Worm (Caenorhabditis elegans): ENCODE data around the gene enpl-1.

The enpl-1 gene

ce11 chrIV:11146962-11147470 is 27.9 kb downstream of the enpl-1 start, which contains the start of gene pigq-1 (continued):
- TF ChIP-seq bed-1 (GFP tag; IDR thresholded peaks at IDR 0.05) (no peak), nhr-90 (tag; optimal IDR thresholded peaks at IDR 0.05) (no peak), K11D2.4 (GFP tag; IDR thresholded peaks at IDR 0.05) (no peak), mxl-1 (tag; optimal IDR thresholded peaks at IDR 0.05) (peak; percentile 22), fkh-3 (tag; optimal IDR thresholded peaks at IDR 0.05) (peak; percentile 86), lsl-1 (GFP tag; optimal IDR thresholded peaks at IDR 0.05) (peak; percentile 4), die-1 (tag; optimal IDR thresholded peaks at IDR 0.05) (peak; percentile 61), ztf-22 (GFP tag; optimal IDR thresholded peaks at IDR 0.05) (no peak), Y56A3A.18 (GFP tag; IDR thresholded peaks at IDR 0.05) (peak; percentile 71; the same call in 1 of the 2 replicates), nhr-179 (tag; optimal IDR thresholded peaks at IDR 0.05) (no peak), lin-26 (GFP tag; IDR thresholded peaks at IDR 0.05) (peak; percentile 63), ceh-100 (GFP tag; IDR thresholded peaks at IDR 0.05) (0 out of 2 replicates have a peak, but pooled peaks have one; percentile 25), ztf-3 (GFP tag; optimal IDR thresholded peaks at IDR 0.05) (peak; percentile 43), madf-10 (tag; optimal IDR thresholded peaks at IDR 0.05) (peak; percentile 33), chd-7 (tag; optimal IDR thresholded peaks at IDR 0.05) (peak; percentile 52), C06A6.2 (GFP tag; conservative IDR thresholded peaks at IDR 0.05) (no peak), aptf-2 (GFP tag; conservative IDR thresholded peaks at IDR 0.05) (no peak), Y79H2A.3 (GFP tag; conservative IDR thresholded peaks at IDR 0.05) (no peak)

- TF ChIP-seq hmg-1.2 (GFP tag; IDR thresholded peaks at IDR 0.05) (peak; percentile 35; the same call in 1 of the 2 replicates), Y95B8A.8 (GFP tag; IDR thresholded peaks at IDR 0.05) (0 out of 2 replicates have a peak, but pooled peaks have one; percentile 8), madf-6 (GFP tag; IDR thresholded peaks at IDR 0.05) (0 out of 2 replicates have a peak, but pooled peaks have one; percentile 22), pbrm-1 (GFP tag; IDR thresholded peaks at IDR 0.05) (0 out of 2 replicates have a peak, but pooled peaks have one; percentile 46), F23B12.7 (tag; optimal IDR thresholded peaks at IDR 0.05; ENCODE audit: insufficient read depth) (no peak), lsl-1 (GFP tag; optimal IDR thresholded peaks at IDR 0.05) (no peak), cebp-1 (GFP tag; IDR thresholded peaks at IDR 0.05) (no peak), cebp-1 (tag; optimal IDR thresholded peaks at IDR 0.05) (peak; percentile 15), attf-5 (GFP tag; optimal IDR thresholded peaks at IDR 0.05) (peak; percentile 47), tbp1 (GFP tag; optimal IDR thresholded peaks at IDR 0.05) (peak; percentile 11), K11D2.4 (GFP tag; IDR thresholded peaks at IDR 0.05) (no peak), let-607 (tag; optimal IDR thresholded peaks at IDR 0.05) (peak in 1 of 2 experiments; percentile 46), chd-7 (tag; optimal IDR thresholded peaks at IDR 0.05) (peak; percentile 58), ztf-3 (GFP tag; optimal IDR thresholded peaks at IDR 0.05) (peak; percentile 18), die-1 (tag; optimal IDR thresholded peaks at IDR 0.05) (peak; percentile 30), F39B2.1 (GFP tag; IDR thresholded peaks at IDR 0.05) (no peak), nfyb-1 (GFP tag; IDR thresholded peaks at IDR 0.05) (peak; percentile 74; the same call in 1 of the 2 replicates), dox-1 (GFP tag; IDR thresholded peaks at IDR 0.05) (peak; percentile 31; the same call in 1 of the 2 replicates)
These were observed 29.8 kb downstream of the enpl-1 start for ce11 chrIV:11148788-11149366.

ce11 chrIV:11149454-11150163 is 30.5 kb downstream of the enpl-1 start, which contains the start of the genes F01G4.6 and pfd-1:
Gene F01G4.6 (minus strand): TSS chrIV:11149504.
Gene pfd-1 (plus strand): TSS chrIV:11150113.
- peak; percentile 85 for TF ChIP-seq mcd-1 (GFP tag; IDR thresholded peaks at IDR 0.05)
- peak; percentile 46; the same call in 1 of the 2 replicates for TF ChIP-seq hmg-20 (GFP tag; IDR thresholded peaks at IDR 0.05)
- TF ChIP-seq madf-10 (tag; optimal IDR thresholded peaks at IDR 0.05), result peak; percentile 55
- peak; percentile 52; the same call in 1 of the 2 replicates for TF ChIP-seq dox-1 (GFP tag; IDR thresholded peaks at IDR 0.05)
- TF ChIP-seq D2030.7 (GFP tag; IDR thresholded peaks at IDR 0.05), result 0 out of 2 replicates have a peak, but pooled peaks have one; percentile 38
- peak; percentile 30 for TF ChIP-seq nhr-80 (tag; optimal IDR thresholded peaks at IDR 0.05)
- TF ChIP-seq ztf-18 (tag; optimal IDR thresholded peaks at IDR 0.05), result peak; percentile 44
- TF ChIP-seq attf-6 (GFP tag; IDR thresholded peaks at IDR 0.05), result no peak
- peak; percentile 43 for TF ChIP-seq dpl-1 (GFP tag; optimal IDR thresholded peaks at IDR 0.05)
- TF ChIP-seq pbrm-1 (GFP tag; IDR thresholded peaks at IDR 0.05), result peak; percentile 79
- peak; percentile 85 for TF ChIP-seq madf-6 (GFP tag; IDR thresholded peaks at IDR 0.05)
- TF ChIP-seq cebp-1 (GFP tag; IDR thresholded peaks at IDR 0.05), result no peak
- TF ChIP-seq cebp-1 (tag; optimal IDR thresholded peaks at IDR 0.05), result peak; percentile 82
- TF ChIP-seq lin-54 (GFP tag; optimal IDR thresholded peaks at IDR 0.05), result peak; percentile 84
- peak; percentile 54 for TF ChIP-seq lir-1 (GFP tag; conservative IDR thresholded peaks at IDR 0.05)
- TF ChIP-seq B0019.2 (GFP tag; conservative IDR thresholded peaks at IDR 0.05), result no peak
- peak; percentile 94 for TF ChIP-seq F33H1.4 (GFP tag; IDR thresholded peaks at IDR 0.05)

All from whole organism, young adult.